Fruit fly (Drosophila melanogaster) whole organism, embryonic: ENCODE data around the gene Acp32CD.
A peak's percentile ranks its signal among the peaks of the same experiment; 100 is the strongest.

Source experiments
- Ada2b ChIP-seq: fragments of 200-800 bp; sonication (Bioruptor generic); IDR thresholded peaks from 2 replicates; pipeline ENCODE4 v1.3.6; 2022; ENCODE audit warnings: missing biosample characterization, missing genetic modification characterization
- Atf6 ChIP-seq: fragments of 200-800 bp; sonication (Bioruptor generic); IDR thresholded peaks from 2 replicates; pipeline ENCODE4 v1.3.6; 2022; ENCODE audit warnings: missing biosample characterization, missing genetic modification characterization
- B-H2 ChIP-seq: fragments of 200-800 bp; sonication (Bioruptor generic); optimal IDR thresholded peaks from 2 replicates; lab custom pipeline; 2018; ENCODE audit warnings: missing biosample characterization, mild to moderate bottlenecking, missing genetic modification characterization
- CG12391 ChIP-seq: fragments of 200-800 bp; sonication (Bioruptor generic); optimal IDR thresholded peaks from 3 replicates; lab custom pipeline; 2018; ENCODE audit warnings: missing biosample characterization, mild to moderate bottlenecking, missing genetic modification characterization, moderate library complexity
- CG3281 ChIP-seq: fragments of 200-800 bp; sonication (Bioruptor generic); optimal IDR thresholded peaks from 3 replicates; lab custom pipeline; 2017; ENCODE audit warnings: missing biosample characterization, mild to moderate bottlenecking, missing genetic modification characterization
- CG3847 ChIP-seq: fragments of 200-800 bp; sonication (Bioruptor generic); IDR thresholded peaks from 2 replicates; pipeline ENCODE4 v1.3.6; 2022; ENCODE audit warnings: missing biosample characterization, missing genetic modification characterization
- CG6689 ChIP-seq: fragments of 200-800 bp; sonication (Bioruptor generic); IDR thresholded peaks from 2 replicates; pipeline ENCODE4 v1.3.6; 2022; ENCODE audit warnings: missing biosample characterization, missing genetic modification characterization
- CG7556 ChIP-seq: fragments of 200-800 bp; sonication (Bioruptor generic); optimal IDR thresholded peaks from 2 replicates; lab custom pipeline; 2017; ENCODE audit warnings: missing biosample characterization, mild to moderate bottlenecking, missing genetic modification characterization
- CG8089 ChIP-seq: fragments of 200-800 bp; sonication (Bioruptor generic); optimal IDR thresholded peaks from 3 replicates; lab custom pipeline; 2016; ENCODE audit warnings: missing biosample characterization, missing genetic modification characterization
- CG8281 ChIP-seq: fragments of 200-800 bp; sonication (Bioruptor generic); optimal IDR thresholded peaks from 2 replicates; lab custom pipeline; 2018; ENCODE audit warnings: missing biosample characterization, mild to moderate bottlenecking, missing genetic modification characterization, moderate library complexity
- CrebB ChIP-seq: fragments of 200-800 bp; sonication (Bioruptor generic); optimal IDR thresholded peaks from 3 replicates; lab custom pipeline; 2018; ENCODE audit warnings: missing biosample characterization, mild to moderate bottlenecking, missing genetic modification characterization
- D19B ChIP-seq: fragments of 200-800 bp; sonication (Bioruptor generic); optimal IDR thresholded peaks from 2 replicates; lab custom pipeline; 2017; ENCODE audit warnings: missing biosample characterization, mild to moderate bottlenecking, missing genetic modification characterization
- Dbx ChIP-seq: fragments of 200-800 bp; sonication (Bioruptor generic); IDR thresholded peaks from 3 replicates; pipeline ENCODE4 v1.3.6; 2022; ENCODE audit warnings: missing biosample characterization, missing genetic modification characterization
- Dp ChIP-seq: fragments of 200-800 bp; sonication (Bioruptor generic); optimal IDR thresholded peaks from 2 replicates; lab custom pipeline; 2018; ENCODE audit warnings: missing biosample characterization, mild to moderate bottlenecking, missing genetic modification characterization, moderate library complexity
- Ets65A ChIP-seq: fragments of 200-800 bp; sonication (Bioruptor generic); peaks from one replicate; lab custom pipeline; 2016; ENCODE audit warnings: missing biosample characterization, missing genetic modification characterization
- H2.0 ChIP-seq: fragments of 200-800 bp; sonication (Bioruptor generic); IDR thresholded peaks from 2 replicates; pipeline ENCODE4 v1.3.6; 2022; ENCODE audit warnings: missing biosample characterization, missing genetic modification characterization
- HmgD ChIP-seq: fragments of 200-800 bp; sonication (Bioruptor generic); optimal IDR thresholded peaks from 3 replicates; lab custom pipeline; 2016; ENCODE audit warnings: missing biosample characterization, missing genetic modification characterization
- HmgZ ChIP-seq: fragments of 200-800 bp; sonication (Bioruptor generic); optimal IDR thresholded peaks from 2 replicates; lab custom pipeline; 2018; ENCODE audit warnings: missing biosample characterization, mild to moderate bottlenecking, missing genetic modification characterization
- Hmr ChIP-seq: fragments of 200-800 bp; sonication (Bioruptor generic); optimal IDR thresholded peaks from 3 replicates; lab custom pipeline; 2017; ENCODE audit warnings: mild to moderate bottlenecking, missing biosample characterization, missing genetic modification reagents, missing genetic modification characterization
- MBD-R2 ChIP-seq: fragments of 200-800 bp; sonication (Bioruptor generic); IDR thresholded peaks from 2 replicates; pipeline ENCODE4 v1.3.6; 2022; ENCODE audit warnings: missing biosample characterization, missing genetic modification characterization
- MESR4 ChIP-seq: fragments of 200-800 bp; sonication (Bioruptor generic); optimal IDR thresholded peaks from 2 replicates; lab custom pipeline; 2018; ENCODE audit warnings: missing biosample characterization, mild to moderate bottlenecking, missing genetic modification characterization, moderate library complexity
- Meics ChIP-seq: fragments of 200-800 bp; sonication (Bioruptor generic); optimal IDR thresholded peaks from 2 replicates; lab custom pipeline; 2017; ENCODE audit warnings: missing biosample characterization, mild to moderate bottlenecking, missing genetic modification characterization
- NFAT ChIP-seq: fragments of 200-800 bp; sonication (Bioruptor generic); IDR thresholded peaks from 2 replicates; pipeline ENCODE4 v1.3.6; 2022; ENCODE audit warnings: missing biosample characterization, missing genetic modification characterization
- NK7.1 ChIP-seq: fragments of 200-800 bp; sonication (Bioruptor generic); optimal IDR thresholded peaks from 3 replicates; lab custom pipeline; 2016; ENCODE audit warnings: missing biosample characterization, missing genetic modification characterization
- Oaz ChIP-seq: fragments of 200-800 bp; sonication (Bioruptor generic); IDR thresholded peaks from 2 replicates; pipeline ENCODE4 v1.3.6; 2022; ENCODE audit warnings: missing biosample characterization, missing genetic modification characterization
- Stat92E ChIP-seq, 3 experiments: fragments of >200 bp in 2 of 3; fragments of 200-800 bp in 1 of 3; sonication (Bioruptor generic) in 1 of 3; optimal IDR thresholded peaks; 2 replicates each; lab custom pipeline; 2017 to 2019; ENCODE audit warnings: missing biosample characterization in 3 of 3, missing genetic modification characterization in 3 of 3, mild to moderate bottlenecking in 1 of 3, moderate library complexity in 1 of 3
- YL-1 ChIP-seq: fragments of 200-800 bp; sonication (Bioruptor generic); optimal IDR thresholded peaks from 3 replicates; lab custom pipeline; 2017; ENCODE audit warnings: missing biosample characterization, mild to moderate bottlenecking, missing genetic modification characterization
- br ChIP-seq: fragments of >200 bp; optimal IDR thresholded peaks from 2 replicates; lab custom pipeline; 2017
- cas ChIP-seq: fragments of 200-800 bp; sonication (Bioruptor generic); IDR thresholded peaks from 2 replicates; pipeline ENCODE4 v1.3.6; 2022; ENCODE audit warnings: missing biosample characterization, missing genetic modification characterization
- fd3F ChIP-seq: fragments of 200-800 bp; sonication (Bioruptor generic); optimal IDR thresholded peaks from 2 replicates; lab custom pipeline; 2018; ENCODE audit warnings: missing biosample characterization, mild to moderate bottlenecking, missing genetic modification characterization, moderate library complexity
- gcm ChIP-seq: fragments of 200-800 bp; sonication (Bioruptor generic); optimal IDR thresholded peaks from 2 replicates; lab custom pipeline; 2019; ENCODE audit warnings: missing biosample characterization, mild to moderate bottlenecking, missing genetic modification characterization, moderate library complexity
- gfzf ChIP-seq: fragments of 200-800 bp; sonication (Bioruptor generic); optimal IDR thresholded peaks from 2 replicates; lab custom pipeline; 2016; ENCODE audit warnings: missing biosample characterization, mild to moderate bottlenecking, missing genetic modification characterization, moderate library complexity
- grn ChIP-seq: fragments of 200-800 bp; sonication (Bioruptor generic); optimal IDR thresholded peaks from 3 replicates; lab custom pipeline; 2017; ENCODE audit warnings: missing biosample characterization, missing genetic modification characterization
- h ChIP-seq: fragments of >200 bp; optimal IDR thresholded peaks from 2 replicates; lab custom pipeline; 2017
- hb ChIP-seq: fragments of 200-800 bp; sonication (Bioruptor generic); IDR thresholded peaks from 3 replicates; pipeline ENCODE4 v1.3.6; 2022; ENCODE audit warnings: missing biosample characterization, missing genetic modification characterization; ENCODE audit not compliant: partially characterized antibody
- kay ChIP-seq: fragments of 200-800 bp; sonication (Bioruptor generic); optimal IDR thresholded peaks from 2 replicates; lab custom pipeline; 2016; ENCODE audit warnings: missing biosample characterization, missing genetic modification characterization
- lola ChIP-seq, 3 experiments: fragments of >200 bp in 2 of 3; fragments of 200-800 bp in 1 of 3; sonication (Bioruptor generic) in 1 of 3; optimal IDR thresholded peaks; 2 replicates each; lab custom pipeline; 2017 to 2019; ENCODE audit warnings: missing biosample characterization in 3 of 3, missing genetic modification characterization in 3 of 3, mild to moderate bottlenecking in 1 of 3, moderate library complexity in 1 of 3
- mld ChIP-seq: fragments of 200-800 bp; sonication (Bioruptor generic); IDR thresholded peaks from 3 replicates; pipeline ENCODE4 v1.3.6; 2022; ENCODE audit warnings: missing biosample characterization, missing genetic modification characterization; ENCODE audit not compliant: partially characterized antibody
- nmo ChIP-seq: fragments of 200-800 bp; sonication (Bioruptor generic); optimal IDR thresholded peaks from 2 replicates; lab custom pipeline; 2018; ENCODE audit warnings: missing biosample characterization, mild to moderate bottlenecking, missing genetic modification characterization, moderate library complexity
- otp ChIP-seq: fragments of 200-800 bp; sonication (Bioruptor generic); IDR thresholded peaks from 3 replicates; pipeline ENCODE4, ENCODE4 v1.3.6; 2022; ENCODE audit warnings: missing biosample characterization, missing genetic modification characterization
- pzg ChIP-seq: fragments of 200-800 bp; sonication (Bioruptor generic); optimal IDR thresholded peaks from 3 replicates; lab custom pipeline; 2018; ENCODE audit warnings: missing biosample characterization, mild to moderate bottlenecking, missing genetic modification characterization, moderate library complexity
- sim ChIP-seq: fragments of 200-800 bp; sonication (Bioruptor generic); IDR thresholded peaks from 2 replicates; pipeline ENCODE4 v1.3.6; 2022; ENCODE audit warnings: missing biosample characterization, missing genetic modification characterization
- sna ChIP-seq: fragments of 200-800 bp; sonication (Bioruptor generic); IDR thresholded peaks from 2 replicates; pipeline ENCODE4 v1.3.6; 2022; ENCODE audit warnings: missing biosample characterization, missing genetic modification characterization; ENCODE audit not compliant: partially characterized antibody
- so ChIP-seq: fragments of 200-800 bp; sonication (Bioruptor generic); IDR thresholded peaks from 3 replicates; pipeline ENCODE4 v1.3.6; 2022; ENCODE audit warnings: missing biosample characterization, missing genetic modification characterization
- tgo ChIP-seq: fragments of 200-800 bp; sonication (Bioruptor generic); IDR thresholded peaks from 3 replicates; pipeline ENCODE4 v1.3.6; 2022; ENCODE audit warnings: missing biosample characterization, missing genetic modification characterization
- toy ChIP-seq: fragments of 200-800 bp; sonication (Bioruptor generic); IDR thresholded peaks from 2 replicates; pipeline ENCODE4 v1.3.6; 2022; ENCODE audit warnings: missing biosample characterization, missing genetic modification characterization
- twi ChIP-seq: fragments of 200-800 bp; optimal IDR thresholded peaks from 2 replicates; lab custom pipeline; 2019; ENCODE audit warnings: missing biosample characterization, mild to moderate bottlenecking, missing genetic modification characterization, moderate library complexity
- tx ChIP-seq: fragments of 200-800 bp; sonication (Bioruptor generic); optimal IDR thresholded peaks from 2 replicates; lab custom pipeline; 2016; ENCODE audit warnings: missing biosample characterization, missing genetic modification characterization
- unc-4 ChIP-seq: fragments of 200-800 bp; sonication (Bioruptor generic); IDR thresholded peaks from 2 replicates; pipeline ENCODE4 v1.3.6; 2022; ENCODE audit warnings: missing biosample characterization, missing genetic modification characterization; ENCODE audit not compliant: partially characterized antibody
- vfl ChIP-seq: fragments of 200-800 bp; sonication (Bioruptor generic); optimal IDR thresholded peaks from 2 replicates; lab custom pipeline; 2016; ENCODE audit warnings: missing biosample characterization, missing genetic modification characterization

The Acp32CD gene

dm6 chr2L:10976046-10976863 is 39.2 kb upstream of the Acp32CD start, which contains the start of the genes ATPsynG and SCAR (continued):
- TF ChIP-seq HmgZ (tag; lab: Kevin White, UChicago) (no peak), kay (GFP tag; lab: Kevin White, UChicago) (no peak), tx (GFP tag; lab: Kevin White, UChicago) (no peak), cas (GFP tag; lab: Robert Waterston, UW) (no peak), toy (GFP tag; lab: Robert Waterston, UW) (no peak), pzg (GFP tag; lab: Kevin White, UChicago) (peak; percentile 38), CG7556 (no peak), MESR4 (GFP tag; lab: Kevin White, UChicago) (peak; percentile 94), CG3281 (GFP tag; lab: Kevin White, UChicago) (peak; percentile 98), unc-4 (no peak), grn (no peak), Ets65A (GFP tag; lab: Kevin White, UChicago) (peak; percentile 29), HmgD (GFP tag; lab: Kevin White, UChicago) (no peak), h (lab: Kevin White, UChicago) (no peak), NK7.1 (no peak), CG8281 (tag; lab: Kevin White, UChicago) (no peak), Hmr (no peak), Atf6 (no peak), gfzf (peak; percentile 58), Stat92E (GFP tag; optimal IDR thresholded peaks at IDR 0.05; lab: Kevin White, UChicago) (no peak), sna (GFP tag; lab: Robert Waterston, UW) (no peak), mld (GFP tag; lab: Robert Waterston, UW) (no peak), CG8089 (GFP tag; lab: Kevin White, UChicago) (no peak), CG12391 (tag; lab: Kevin White, UChicago) (peak; percentile 44), Dp (no peak), nmo (peak; percentile 32), so (no peak), sim (GFP tag; lab: Robert Waterston, UW) (no peak), tgo (GFP tag; lab: Robert Waterston, UW) (no peak), H2.0 (GFP tag; lab: Robert Waterston, UW) (no peak), otp (no peak), br (lab: Kevin White, UChicago) (no peak), CG6689 (GFP tag; lab: Robert Waterston, UW) (no peak), NFAT (GFP tag; lab: Robert Waterston, UW) (no peak), twi (tag; lab: Kevin White, UChicago) (no peak), vfl (no peak), fd3F (GFP tag; lab: Kevin White, UChicago) (no peak), CG3847 (no peak), lola (GFP tag; optimal IDR thresholded peaks at IDR 0.05; lab: Kevin White, UChicago) (peak in 1 of 3 experiments; percentile 4), gcm (GFP tag; lab: Kevin White, UChicago) (no peak), YL-1 (GFP tag; lab: Kevin White, UChicago) (peak; percentile 79), MBD-R2 (GFP tag; lab: Robert Waterston, UW) (peak; percentile 46), Dbx (GFP tag; lab: Robert Waterston, UW) (peak; percentile 34; the same call in 1 of the 3 replicates), Oaz (GFP tag; lab: Robert Waterston, UW) (no peak), hb (GFP tag; lab: Robert Waterston, UW) (no peak), Ada2b (GFP tag; lab: Robert Waterston, UW) (no peak), CrebB (no peak), B-H2 (GFP tag; lab: Kevin White, UChicago) (no peak), D19B (GFP tag; lab: Kevin White, UChicago) (no peak), Meics (GFP tag; lab: Kevin White, UChicago) (peak; percentile 13)
